Fruit fly (Drosophila melanogaster): ENCODE data around the gene vn.

Gene vn

DNA sequence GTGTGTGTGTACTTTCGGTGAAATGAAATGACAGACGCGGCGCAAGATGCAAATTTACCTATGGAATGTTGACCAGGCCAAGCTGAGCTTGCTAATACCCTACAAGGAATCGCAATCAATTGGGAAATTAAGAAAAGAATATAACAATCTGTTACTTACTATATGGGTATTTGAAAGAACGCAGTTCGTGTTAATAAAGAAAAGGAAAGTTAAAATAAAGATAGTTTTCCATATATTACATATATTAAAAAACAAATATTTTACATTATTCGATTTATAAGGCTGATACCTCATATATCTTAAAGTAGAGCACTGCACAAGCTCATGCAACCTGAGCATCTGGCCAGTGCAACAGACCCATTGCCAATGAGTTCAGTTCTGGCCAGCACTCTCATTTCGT is 6.2 kb upstream of the vn start (continued):
- peak; percentile 43 for TF ChIP-seq CG6808 (GFP tag; optimal IDR thresholded peaks at IDR 0.05)
- no peak for TF ChIP-seq Hr4 (GFP tag; optimal IDR thresholded peaks at IDR 0.05)
- peak; percentile 19 for TF ChIP-seq pdm3 (GFP tag; optimal IDR thresholded peaks at IDR 0.05)
- TF ChIP-seq lz (GFP tag; optimal IDR thresholded peaks at IDR 0.05), result peak; percentile 49
- TF ChIP-seq spab (GFP tag; optimal IDR thresholded peaks at IDR 0.05), result peak; percentile 48
- TF ChIP-seq CG31627 (GFP tag; optimal IDR thresholded peaks at IDR 0.05), result peak; percentile 45
- TF ChIP-seq CG8319 (GFP tag; optimal IDR thresholded peaks at IDR 0.05), result no peak
- no peak for TF ChIP-seq eg (GFP tag; IDR thresholded peaks at IDR 0.05)
- no peak for TF ChIP-seq CG7368 (GFP tag; optimal IDR thresholded peaks at IDR 0.05)
- TF ChIP-seq Smox (GFP tag; optimal IDR thresholded peaks at IDR 0.05), result peak; percentile 50
- no peak for TF ChIP-seq Eip93F (GFP tag; optimal IDR thresholded peaks at IDR 0.05)
- peak in 1 of 2 experiments; percentile 51 for TF ChIP-seq ss (GFP tag; optimal IDR thresholded peaks at IDR 0.05)
- peak; percentile 60 for TF ChIP-seq topi (GFP tag; optimal IDR thresholded peaks at IDR 0.05)
- TF ChIP-seq CG10669 (GFP tag; optimal IDR thresholded peaks at IDR 0.05), result peak; percentile 35
- TF ChIP-seq CG4318 (GFP tag; optimal IDR thresholded peaks at IDR 0.05), result no peak
- no peak for TF ChIP-seq CG9139 (GFP tag; optimal IDR thresholded peaks at IDR 0.05)
- peak; percentile 10 for TF ChIP-seq CG3919 (GFP tag; optimal IDR thresholded peaks at IDR 0.05)
- TF ChIP-seq Met (GFP tag; optimal IDR thresholded peaks at IDR 0.05), result peak; percentile 62
- peak; percentile 22 for TF ChIP-seq OdsH (GFP tag; optimal IDR thresholded peaks at IDR 0.05)
- peak; percentile 17 for TF ChIP-seq dsx (GFP tag; optimal IDR thresholded peaks at IDR 0.05; ENCODE audit: poor library complexity, severe bottlenecking)
- peak; percentile 57 for TF ChIP-seq CG6792 (GFP tag; optimal IDR thresholded peaks at IDR 0.05)
- peak; percentile 22 for TF ChIP-seq Blimp-1 (GFP tag; optimal IDR thresholded peaks at IDR 0.05)

DNA sequence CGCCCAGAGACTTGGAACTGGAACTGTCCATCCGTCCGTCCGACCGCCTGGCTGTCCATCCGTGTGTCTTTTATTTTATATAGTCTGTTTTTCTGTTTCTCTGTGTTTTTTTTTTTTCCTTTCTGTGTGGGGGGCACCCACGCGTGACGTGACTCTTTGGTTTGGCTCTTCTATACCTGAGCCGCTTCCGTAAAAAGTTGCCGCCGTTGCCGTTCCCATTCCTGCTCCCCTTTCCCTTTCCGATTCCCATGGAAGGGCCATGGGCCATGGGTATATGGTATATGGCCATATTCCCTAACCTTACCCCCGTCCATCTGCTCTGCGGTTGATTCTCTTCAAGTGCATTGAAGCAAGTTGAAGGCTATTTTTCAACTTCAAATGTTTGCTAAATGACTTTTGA is 3.5 kb upstream of the vn start:
- no peak for TF ChIP-seq Lpt (GFP tag; optimal IDR thresholded peaks at IDR 0.05)
- TF ChIP-seq CG8119 (GFP tag; IDR thresholded peaks at IDR 0.05), result peak; percentile 15; the same call in 1 of the 3 replicates
- no peak for TF ChIP-seq vri (GFP tag; optimal IDR thresholded peaks at IDR 0.05)

DNA sequence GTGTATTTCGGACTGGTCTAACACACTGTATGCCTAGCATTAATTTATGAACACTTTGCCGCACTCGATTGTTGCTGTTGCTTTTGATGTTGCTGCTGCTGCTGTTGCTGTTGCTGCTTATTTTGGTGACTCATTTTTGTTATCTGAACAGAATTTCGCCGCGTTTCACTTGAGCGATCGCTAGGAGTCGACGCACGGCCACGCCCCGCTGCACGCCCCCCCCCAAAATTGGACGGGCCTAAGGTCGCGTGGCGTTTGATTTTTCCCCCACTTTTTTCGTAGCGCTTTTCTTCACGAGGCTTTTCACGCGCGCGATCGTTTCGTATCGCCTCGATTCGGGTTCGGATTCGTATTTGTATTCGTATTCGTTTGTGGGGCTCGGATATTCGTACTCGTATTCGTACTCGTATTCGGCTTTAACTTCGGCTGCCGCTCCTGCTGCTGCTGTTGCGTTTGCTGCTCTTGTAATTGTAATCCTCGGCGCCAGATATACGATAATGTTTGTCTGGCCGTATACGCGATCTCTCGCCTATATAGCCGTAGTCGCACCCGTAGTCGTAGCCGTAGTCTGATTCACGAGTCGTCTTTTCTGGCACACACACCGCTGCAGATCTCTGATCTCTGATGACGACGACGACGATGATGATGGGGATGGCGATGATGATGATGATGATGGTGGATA is 1.4 kb downstream of the vn start:
- TF ChIP-seq Blimp-1 (GFP tag; optimal IDR thresholded peaks at IDR 0.05) (no peak), Smox (GFP tag; optimal IDR thresholded peaks at IDR 0.05) (no peak), CG4318 (GFP tag; optimal IDR thresholded peaks at IDR 0.05) (no peak), CG10669 (GFP tag; optimal IDR thresholded peaks at IDR 0.05) (no peak), spab (GFP tag; optimal IDR thresholded peaks at IDR 0.05) (no peak), dsx (GFP tag; optimal IDR thresholded peaks at IDR 0.05; ENCODE audit: poor library complexity, severe bottlenecking) (peak; percentile 19), CG8119 (GFP tag; IDR thresholded peaks at IDR 0.05) (no peak), fd85E (GFP tag; optimal IDR thresholded peaks at IDR 0.05) (no peak), Eip75B (GFP tag; optimal IDR thresholded peaks at IDR 0.05) (no peak), CG11294 (GFP tag; IDR thresholded peaks at IDR 0.05) (no peak), CG11902 (GFP tag; optimal IDR thresholded peaks at IDR 0.05) (no peak), ss (GFP tag; optimal IDR thresholded peaks at IDR 0.05) (peak in 1 of 2 experiments; percentile 8), CG6854 (GFP tag; optimal IDR thresholded peaks at IDR 0.05) (no peak), CG31627 (GFP tag; optimal IDR thresholded peaks at IDR 0.05) (no peak), eg (GFP tag; IDR thresholded peaks at IDR 0.05) (peak; percentile 36; the same call in 1 of the 3 replicates), CG15336 (GFP tag; IDR thresholded peaks at IDR 0.05) (peak; percentile 11; the same call in 1 of the 2 replicates), Hr38 (GFP tag; optimal IDR thresholded peaks at IDR 0.05) (no peak), CG7368 (GFP tag; optimal IDR thresholded peaks at IDR 0.05) (no peak), vri (GFP tag; optimal IDR thresholded peaks at IDR 0.05) (no peak), Gug (GFP tag; IDR thresholded peaks at IDR 0.05) (no peak), Hr4 (GFP tag; optimal IDR thresholded peaks at IDR 0.05) (no peak), cyc (GFP tag; optimal IDR thresholded peaks at IDR 0.05) (no peak), esn (GFP tag; optimal IDR thresholded peaks at IDR 0.05) (no peak), achi (GFP tag; optimal IDR thresholded peaks at IDR 0.05) (no peak), CG34406 (GFP tag; optimal IDR thresholded peaks at IDR 0.05) (no peak), svp (GFP tag) (peak; percentile 69), Sox15 (GFP tag; optimal IDR thresholded peaks at IDR 0.05) (no peak), CG6808 (GFP tag; optimal IDR thresholded peaks at IDR 0.05) (no peak), Ets96B (tag; optimal IDR thresholded peaks at IDR 0.05) (no peak), CG9139 (GFP tag; optimal IDR thresholded peaks at IDR 0.05) (no peak), OdsH (GFP tag; optimal IDR thresholded peaks at IDR 0.05) (no peak), fd59A (GFP tag; optimal IDR thresholded peaks at IDR 0.05) (no peak), CG6276 (GFP tag; optimal IDR thresholded peaks at IDR 0.05) (peak; percentile 16), Met (GFP tag; optimal IDR thresholded peaks at IDR 0.05) (no peak), CG1621 (tag; optimal IDR thresholded peaks at IDR 0.05) (peak; percentile 70), CG6792 (GFP tag; optimal IDR thresholded peaks at IDR 0.05) (no peak), fkh (GFP tag; optimal IDR thresholded peaks at IDR 0.05) (no peak)

Measured in whole organism, prepupa.